Fruit fly (Drosophila melanogaster) whole organism, embryonic: Measurements from ENCODE around the gene CG15912.

Experiments
- CG15479 ChIP-seq: fragments of 200-800 bp; sonication (Bioruptor generic); optimal IDR thresholded peaks from 3 replicates; lab custom pipeline; 2019; ENCODE audit warnings: missing biosample characterization, mild to moderate bottlenecking, missing genetic modification characterization, moderate library complexity
- CG15601 ChIP-seq: fragments of 200-800 bp; sonication (Bioruptor generic); optimal IDR thresholded peaks from 3 replicates; lab custom pipeline; 2019; ENCODE audit warnings: missing biosample characterization, mild to moderate bottlenecking, missing genetic modification characterization, moderate library complexity
- CG31365 ChIP-seq: fragments of 200-800 bp; sonication (Bioruptor generic); optimal IDR thresholded peaks from 2 replicates; lab custom pipeline; 2018; ENCODE audit warnings: missing biosample characterization, mild to moderate bottlenecking, missing genetic modification characterization
- CG43689 ChIP-seq: fragments of 200-800 bp; sonication (Bioruptor generic); IDR thresholded peaks from 2 replicates; pipeline ENCODE4 v1.3.6; 2022; ENCODE audit warnings: missing biosample characterization, missing genetic modification characterization
- CG4854 ChIP-seq: fragments of 200-800 bp; sonication (Bioruptor generic); optimal IDR thresholded peaks from 2 replicates; lab custom pipeline; 2016; ENCODE audit warnings: missing biosample characterization, missing genetic modification characterization, inconsistent platforms
- Ets65A ChIP-seq: fragments of 200-800 bp; sonication (Bioruptor generic); peaks from one replicate; lab custom pipeline; 2016; ENCODE audit warnings: missing biosample characterization, missing genetic modification characterization
- Nf-YA ChIP-seq: fragments of 200-800 bp; sonication (Bioruptor generic); IDR thresholded peaks from 2 replicates; pipeline ENCODE4 v1.3.6; 2022; ENCODE audit warnings: missing biosample characterization, missing genetic modification characterization
- Ravus ChIP-seq: fragments of 200-800 bp; sonication (Bioruptor generic); IDR thresholded peaks from 2 replicates; pipeline ENCODE4 v1.3.6; 2022; ENCODE audit warnings: missing biosample characterization, missing genetic modification characterization
- Scr ChIP-seq: fragments of 200-800 bp; sonication (Bioruptor generic); IDR thresholded peaks from 2 replicates; pipeline ENCODE4 v1.3.6; 2022; ENCODE audit warnings: missing biosample characterization, missing genetic modification characterization; ENCODE audit not compliant: partially characterized antibody
- ash1 ChIP-seq: fragments of 200-800 bp; sonication (Bioruptor generic); optimal IDR thresholded peaks from 2 replicates; lab custom pipeline; 2018; ENCODE audit warnings: missing biosample characterization, mild to moderate bottlenecking, missing genetic modification characterization
- cwo ChIP-seq: fragments of 200-800 bp; sonication (Bioruptor generic); optimal IDR thresholded peaks from 3 replicates; lab custom pipeline; 2017; ENCODE audit warnings: missing biosample characterization, missing genetic modification characterization, mild to moderate bottlenecking, moderate library complexity, missing genetic modification reagents
- gsb-n ChIP-seq: fragments of 200-800 bp; sonication (Bioruptor generic); optimal IDR thresholded peaks from 3 replicates; lab custom pipeline; 2018; ENCODE audit warnings: missing biosample characterization, mild to moderate bottlenecking, missing genetic modification characterization
- oc ChIP-seq: fragments of 200-800 bp; sonication (Bioruptor generic); optimal IDR thresholded peaks from 2 replicates; lab custom pipeline; 2018; ENCODE audit warnings: missing biosample characterization, mild to moderate bottlenecking, missing genetic modification characterization, moderate library complexity
- trem ChIP-seq: fragments of 200-800 bp; optimal IDR thresholded peaks from 3 replicates; lab custom pipeline; 2019; ENCODE audit warnings: missing biosample characterization, mild to moderate bottlenecking, missing genetic modification characterization, moderate library complexity

DNA sequence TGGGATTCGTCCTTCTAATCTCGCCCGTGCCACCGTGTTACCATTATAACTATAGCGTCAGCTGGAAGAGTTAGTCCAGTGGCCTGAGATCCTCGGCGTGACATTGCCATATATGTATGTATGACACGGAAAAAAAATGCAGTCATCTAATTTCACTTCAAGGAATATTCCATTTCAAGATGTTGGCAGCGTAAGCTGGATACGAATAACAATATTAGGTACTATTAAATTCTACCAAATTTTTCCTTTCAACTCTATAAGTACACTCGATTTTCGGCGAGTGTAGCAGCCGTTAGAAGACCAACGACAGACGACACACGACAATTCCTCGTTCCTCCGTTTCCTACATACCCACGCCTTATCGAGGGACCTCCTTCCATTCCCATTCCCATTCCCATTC is 16.1 kb downstream of the CG15912 start:
- TF ChIP-seq cwo (GFP tag; lab: Kevin White, UChicago) (no peak), CG15601 (tag; lab: Kevin White, UChicago) (no peak), CG43689 (no peak), trem (no peak), ash1 (GFP tag; lab: Kevin White, UChicago) (no peak), Ravus (GFP tag; lab: Robert Waterston, UW) (no peak), Ets65A (GFP tag; lab: Kevin White, UChicago) (no peak), CG31365 (tag; lab: Kevin White, UChicago) (no peak), CG15479 (GFP tag; lab: Kevin White, UChicago) (no peak), Scr (GFP tag; lab: Robert Waterston, UW) (no peak), gsb-n (tag; lab: Kevin White, UChicago) (no peak), CG4854 (GFP tag; lab: Kevin White, UChicago) (no peak), oc (tag; lab: Kevin White, UChicago) (no peak), Nf-YA (GFP tag; lab: Robert Waterston, UW) (no peak)
